Fruit fly (Drosophila melanogaster): Measurements from ENCODE around the gene Unc-76.

The Unc-76 gene

DNA sequence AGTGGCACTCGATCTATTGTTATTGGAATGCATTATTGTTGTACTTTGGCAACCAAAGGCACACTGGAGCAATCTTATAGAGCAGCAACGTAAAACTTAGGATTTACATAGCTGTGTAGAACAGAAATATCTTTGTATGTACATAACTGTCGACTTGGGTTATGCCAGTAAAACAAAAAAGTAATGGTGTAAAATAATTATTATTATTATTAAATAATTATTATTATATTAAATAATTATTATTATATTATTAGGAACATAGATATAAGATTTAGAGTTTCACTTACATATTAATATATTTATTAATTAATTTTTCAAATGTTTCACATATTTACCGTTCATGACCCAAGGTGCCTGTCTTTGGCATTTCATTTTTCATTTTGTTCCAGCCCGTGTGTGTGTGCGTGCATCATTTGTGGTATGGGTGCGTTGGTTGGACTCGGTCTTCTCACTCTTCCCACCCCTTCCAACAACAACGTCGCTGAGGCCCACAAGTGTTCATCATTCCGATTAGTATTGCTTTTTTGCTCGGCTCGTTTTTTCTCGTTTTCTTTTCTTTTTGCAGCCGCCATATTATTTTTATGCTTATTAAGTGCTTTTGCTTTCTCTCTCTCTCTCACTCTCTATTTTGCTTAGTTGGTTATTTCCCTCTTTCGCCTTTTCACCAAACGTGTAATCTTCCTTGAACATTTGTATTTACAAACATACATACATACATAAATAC, 43.7 kb downstream of the Unc-76 start (continued):
- TF ChIP-seq cato (GFP tag; optimal IDR thresholded peaks at IDR 0.05; ENCODE audit: borderline replicate concordance) (peak; percentile 81), psq (GFP tag; optimal IDR thresholded peaks at IDR 0.05) (peak; percentile 71), chn (GFP tag; optimal IDR thresholded peaks at IDR 0.05) (peak; percentile 84), Nf-YC (tag; optimal IDR thresholded peaks at IDR 0.05) (peak; percentile 89), nerfin-1 (tag; optimal IDR thresholded peaks at IDR 0.05) (peak; percentile 96), CG11085 (GFP tag; IDR thresholded peaks at IDR 0.05) (peak; percentile 85), Meics (GFP tag; optimal IDR thresholded peaks at IDR 0.05) (peak; percentile 98), Sox102F (GFP tag; optimal IDR thresholded peaks at IDR 0.05) (peak; percentile 97), CG3065 (GFP tag; optimal IDR thresholded peaks at IDR 0.05) (peak; percentile 89), trh (GFP tag; optimal IDR thresholded peaks at IDR 0.05) (peak; percentile 86), CG18476 (GFP tag; optimal IDR thresholded peaks at IDR 0.05) (peak; percentile 90), repo (GFP tag; optimal IDR thresholded peaks at IDR 0.05) (peak; percentile 67), lab (GFP tag; optimal IDR thresholded peaks at IDR 0.05) (peak; percentile 97), Doc3 (GFP tag; IDR thresholded peaks at IDR 0.05; ENCODE audit: partially characterized antibody) (no peak), inv (GFP tag; IDR thresholded peaks at IDR 0.05; ENCODE audit: partially characterized antibody) (peak; percentile 29; the same call in 1 of the 2 replicates), CG17385 (GFP tag; optimal IDR thresholded peaks at IDR 0.05) (peak; percentile 96), D19A (tag; optimal IDR thresholded peaks at IDR 0.05) (peak; percentile 97), Aef1 (GFP tag; IDR thresholded peaks at IDR 0.05) (peak; percentile 92), wor (GFP tag; IDR thresholded peaks at IDR 0.05) (peak; percentile 85), fd102C (GFP tag; optimal IDR thresholded peaks at IDR 0.05) (peak; percentile 87), nmo (GFP tag; optimal IDR thresholded peaks at IDR 0.05) (peak; percentile 99), toy (GFP tag; IDR thresholded peaks at IDR 0.05) (peak; percentile 75), Rx (GFP tag; IDR thresholded peaks at IDR 0.05) (peak; percentile 78), Eip74EF (GFP tag; optimal IDR thresholded peaks at IDR 0.05) (peak in 1 of 2 experiments; percentile 95), CG16815 (GFP tag; optimal IDR thresholded peaks at IDR 0.05) (peak; percentile 97), D (optimal IDR thresholded peaks at IDR 0.05) (no peak), D (GFP tag; optimal IDR thresholded peaks at IDR 0.05) (peak; percentile 99), cas (GFP tag; IDR thresholded peaks at IDR 0.05) (0 out of 2 replicates have a peak, but pooled peaks have one; percentile 25), Hey (tag; optimal IDR thresholded peaks at IDR 0.05) (no peak), CG4854 (GFP tag; optimal IDR thresholded peaks at IDR 0.05) (peak; percentile 76), sna (GFP tag; IDR thresholded peaks at IDR 0.05; ENCODE audit: partially characterized antibody) (no peak), sim (GFP tag; IDR thresholded peaks at IDR 0.05) (no peak; the same call in 1 of the 2 replicates), rib (GFP tag; IDR thresholded peaks at IDR 0.05) (no peak), Spps (tag; optimal IDR thresholded peaks at IDR 0.05) (peak; percentile 97), Dip2 (GFP tag; IDR thresholded peaks at IDR 0.05) (no peak), amos (GFP tag; IDR thresholded peaks at IDR 0.05; ENCODE audit: partially characterized antibody) (no peak), CG8359 (GFP tag; optimal IDR thresholded peaks at IDR 0.05; ENCODE audit: borderline replicate concordance) (peak; percentile 93), tin (GFP tag; optimal IDR thresholded peaks at IDR 0.05) (peak; percentile 95), p53 (GFP tag; optimal IDR thresholded peaks at IDR 0.05) (no peak), Adf1 (GFP tag; IDR thresholded peaks at IDR 0.05) (no peak), ken (GFP tag; IDR thresholded peaks at IDR 0.05) (peak; percentile 92), en (GFP tag; optimal IDR thresholded peaks at IDR 0.05) (peak; percentile 40), CG10274 (GFP tag; optimal IDR thresholded peaks at IDR 0.05) (peak; percentile 82), CG2678 (tag; optimal IDR thresholded peaks at IDR 0.05) (peak; percentile 99), cad (GFP tag; optimal IDR thresholded peaks at IDR 0.05) (peak; percentile 2), slp2 (GFP tag; optimal IDR thresholded peaks at IDR 0.05) (peak; percentile 89), CTCF (GFP tag; optimal IDR thresholded peaks at IDR 0.05) (peak; percentile 70), onecut (GFP tag; IDR thresholded peaks at IDR 0.05) (peak; percentile 75), CG17361 (GFP tag; IDR thresholded peaks at IDR 0.05) (peak; percentile 100), Ets65A (GFP tag) (peak; percentile 94)
